Worm (Caenorhabditis elegans) whole organism, midembryonic: Measurements from ENCODE around the gene Y41C4A.32.

ENCODE experiments used
- T22C8.4 ChIP-seq: fragments of 200-800 bp; sonication (Bioruptor generic); IDR thresholded peaks from 2 replicates; pipeline ENCODE4 v1.3.6; 2022; ENCODE audit warnings: missing genetic modification characterization, missing compliant biosample characterization
- cog-1 ChIP-seq: sonication (generic microtip); optimal IDR thresholded peaks from 2 replicates; lab custom pipeline; 2016; ENCODE audit warnings: missing genetic modification characterization, missing compliant biosample characterization
- flt-1 ChIP-seq: fragments of 200-800 bp; sonication (Bioruptor generic); IDR thresholded peaks from 2 replicates; pipeline ENCODE4 v1.3.6; 2022; ENCODE audit warnings: missing genetic modification characterization, missing compliant biosample characterization
- klf-2 ChIP-seq: fragments of 200-800 bp; sonication (Bioruptor generic); conservative IDR thresholded peaks from 2 replicates; pipeline ENCODE4 v1.3.6; 2022; ENCODE audit warnings: missing genetic modification reagents, missing genetic modification characterization, missing compliant biosample characterization
- med-1 ChIP-seq: sonication (generic microtip); optimal IDR thresholded peaks from 2 replicates; lab custom pipeline; 2017; ENCODE audit warnings: missing genetic modification characterization, mild to moderate bottlenecking, missing compliant biosample characterization, antibody characterized with exemption, missing genetic modification reagents; ENCODE audit not compliant: insufficient read depth
- ref-1 ChIP-seq: fragments of 200-800 bp; sonication (Bioruptor generic); conservative IDR thresholded peaks from 2 replicates; pipeline ENCODE4 v1.3.6; 2022; ENCODE audit warnings: missing genetic modification reagents, missing genetic modification characterization, missing compliant biosample characterization
- tab-1 ChIP-seq: fragments of 200-800 bp; sonication (Bioruptor generic); IDR thresholded peaks from 2 replicates; pipeline ENCODE4 v1.3.6; 2022; ENCODE audit warnings: missing genetic modification characterization, missing compliant biosample characterization
- ztf-23 ChIP-seq: fragments of 200-800 bp; sonication (Bioruptor generic); IDR thresholded peaks from 2 replicates; pipeline ENCODE4 v1.3.6; 2022; ENCODE audit warnings: missing genetic modification reagents, missing genetic modification characterization, missing compliant biosample characterization
- ztf-29 ChIP-seq: fragments of 200-800 bp; sonication (Bioruptor generic); IDR thresholded peaks from 2 replicates; pipeline ENCODE4 v1.3.6; 2022; ENCODE audit warnings: missing genetic modification reagents, missing genetic modification characterization, missing compliant biosample characterization

Gene Y41C4A.32

DNA sequence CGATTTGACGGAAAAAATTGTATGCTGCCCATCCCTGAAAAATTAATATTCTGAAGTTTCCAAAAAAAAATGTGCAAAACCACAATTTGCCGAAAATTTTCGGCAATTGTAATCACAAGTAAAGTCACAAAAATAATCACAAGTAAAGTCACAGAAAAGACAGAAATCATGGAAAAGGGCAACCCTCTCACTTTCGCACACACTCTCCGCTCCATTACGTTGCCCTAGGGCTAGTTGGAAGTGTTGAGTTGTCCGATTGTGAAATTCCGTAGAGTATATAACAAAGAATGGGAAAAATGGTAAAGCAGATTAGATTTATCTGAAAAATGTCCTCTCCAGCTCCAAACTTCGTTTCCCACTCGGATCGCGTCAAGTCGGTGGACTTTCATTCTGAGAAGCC, at the start of gene Y41C4A.32:
Gene Y41C4A.32, plus strand, starts transcription at position 302 of the 400 bp plus-strand sequence.
- TF ChIP-seq klf-2 (GFP tag; lab: Robert Waterston, UW): no peak
- no peak for TF ChIP-seq ref-1 (GFP tag; lab: Robert Waterston, UW)
- TF ChIP-seq ztf-23 (GFP tag; lab: Robert Waterston, UW): no peak
- TF ChIP-seq med-1: no peak
- TF ChIP-seq ztf-29: no peak
- no peak for TF ChIP-seq T22C8.4 (GFP tag; lab: Robert Waterston, UW)
- TF ChIP-seq cog-1 (tag; lab: Kevin White, UChicago): no peak
- TF ChIP-seq tab-1 (GFP tag; lab: Robert Waterston, UW): no peak
- no peak for TF ChIP-seq flt-1

DNA sequence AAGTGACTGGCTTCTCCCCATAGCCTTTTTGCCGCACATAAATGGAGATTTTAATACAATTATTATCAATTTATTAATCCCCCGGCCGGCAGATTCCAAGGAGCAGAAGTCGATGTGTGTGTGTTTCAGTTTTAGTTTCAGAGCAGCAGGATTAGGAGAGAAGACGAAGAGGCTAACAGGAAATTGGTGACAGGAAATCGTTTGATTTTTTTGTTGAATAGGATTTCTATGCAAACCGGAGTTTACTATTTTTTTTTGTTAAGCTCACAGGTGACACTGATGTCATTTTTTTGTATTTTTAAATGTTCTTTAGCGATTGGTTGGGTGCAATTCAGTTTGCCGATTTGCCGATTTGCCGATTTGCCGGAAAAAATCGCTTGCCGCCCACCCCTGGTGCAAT, 41.0 kb upstream of the Y41C4A.32 start:
- no peak for TF ChIP-seq flt-1
- TF ChIP-seq cog-1 (tag; lab: Kevin White, UChicago): no peak
- no peak for TF ChIP-seq tab-1 (GFP tag; lab: Robert Waterston, UW)
- TF ChIP-seq ztf-23 (GFP tag; lab: Robert Waterston, UW): no peak
- TF ChIP-seq T22C8.4 (GFP tag; lab: Robert Waterston, UW): no peak

DNA sequence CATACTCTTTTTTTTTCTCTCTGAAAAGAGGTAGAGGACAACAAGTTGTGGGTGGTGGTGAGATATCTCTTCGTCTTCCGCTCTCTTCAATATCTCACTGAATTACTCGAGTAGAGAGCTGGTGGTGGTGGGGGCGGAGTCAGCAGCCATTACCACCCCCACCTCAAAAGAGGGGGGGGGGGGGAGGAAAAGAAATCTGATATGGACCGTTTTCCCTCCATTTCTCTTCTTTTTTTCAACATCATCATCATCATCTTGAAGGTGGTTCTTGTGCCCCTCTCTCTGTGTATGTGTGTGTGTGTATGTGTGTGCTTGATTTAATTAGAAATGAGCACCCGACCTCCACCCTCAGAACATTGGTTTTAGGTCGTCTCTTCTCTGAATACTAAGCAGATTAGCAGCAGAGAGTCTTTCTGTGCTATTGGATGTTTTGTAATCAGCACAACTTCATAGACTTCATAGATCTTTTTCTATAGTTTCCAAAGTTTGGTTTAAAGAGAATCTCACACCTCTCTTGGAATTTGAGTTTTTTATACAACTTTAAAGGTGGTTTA, 40.0 kb upstream of the Y41C4A.32 start:
- TF ChIP-seq ztf-23 (GFP tag; lab: Robert Waterston, UW) (no peak), flt-1 (no peak), cog-1 (tag; lab: Kevin White, UChicago) (no peak), ztf-29 (no peak)

DNA sequence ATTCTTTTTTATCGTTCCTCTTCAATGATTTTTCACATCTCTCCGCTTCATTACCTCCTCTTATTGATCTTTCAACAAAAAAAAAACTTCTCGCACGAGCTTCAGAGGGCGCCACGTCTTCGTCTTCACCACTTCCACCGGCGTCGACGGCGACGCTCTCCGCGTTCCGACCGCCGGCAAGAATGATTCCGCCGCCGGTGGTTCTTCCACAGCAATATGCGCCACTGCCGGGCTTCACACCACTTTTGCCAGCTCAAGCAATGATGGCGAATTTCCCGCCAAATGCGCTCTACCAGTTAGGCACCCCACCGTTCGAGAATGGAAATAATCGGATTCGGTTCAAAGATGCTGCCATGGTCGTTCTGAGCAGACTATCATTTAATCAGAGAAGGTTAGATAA, 38.5 kb upstream of the Y41C4A.32 start:
- TF ChIP-seq ztf-29: no peak
- TF ChIP-seq T22C8.4 (GFP tag; lab: Robert Waterston, UW): no peak
- no peak for TF ChIP-seq ref-1 (GFP tag; lab: Robert Waterston, UW)
- TF ChIP-seq flt-1: no peak
- no peak for TF ChIP-seq klf-2 (GFP tag; lab: Robert Waterston, UW)

DNA sequence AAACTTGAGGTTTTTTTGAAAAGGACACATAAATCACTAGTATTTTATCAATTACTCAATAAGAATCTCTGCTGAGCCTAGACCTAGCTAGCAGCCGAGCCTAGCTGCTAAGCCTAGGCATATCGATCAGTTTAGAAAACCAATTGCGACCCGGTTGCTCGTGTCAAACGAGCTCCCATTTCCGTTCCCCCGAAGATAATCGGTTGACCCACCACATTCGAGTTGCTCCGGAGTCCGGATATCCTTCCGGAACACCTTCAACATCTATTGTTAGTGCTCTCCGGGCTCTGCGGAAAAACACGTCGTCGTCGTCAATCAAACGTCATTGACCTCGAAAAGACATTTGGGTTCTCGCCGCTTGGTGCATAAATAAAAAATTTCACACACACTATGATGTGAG, 37.7 kb upstream of the Y41C4A.32 start:
- TF ChIP-seq med-1 (no peak), klf-2 (GFP tag; lab: Robert Waterston, UW) (no peak), T22C8.4 (GFP tag; lab: Robert Waterston, UW) (no peak), ztf-23 (GFP tag; lab: Robert Waterston, UW) (no peak), cog-1 (tag; lab: Kevin White, UChicago) (no peak), ztf-29 (no peak), flt-1 (no peak), tab-1 (GFP tag; lab: Robert Waterston, UW) (no peak), ref-1 (GFP tag; lab: Robert Waterston, UW) (no peak)

DNA sequence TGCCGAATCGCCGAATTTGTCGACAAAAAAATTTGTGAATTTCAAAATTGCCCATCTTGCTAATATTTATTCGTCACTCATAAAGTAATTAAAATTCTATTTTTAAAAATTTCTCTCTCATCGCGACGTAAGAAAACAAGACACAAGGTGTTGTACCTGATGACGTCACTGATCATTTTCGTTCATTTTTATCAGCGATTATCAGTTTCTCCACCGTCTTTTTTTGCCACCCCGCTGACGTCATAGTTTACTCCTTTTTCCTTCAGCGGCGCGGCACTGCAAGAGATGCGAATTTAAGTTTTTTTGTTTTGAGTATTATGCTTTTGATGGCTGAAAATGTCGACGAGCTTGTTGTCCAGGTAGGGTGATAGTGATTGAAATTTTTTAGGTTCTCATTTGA, 36.7 kb upstream of the Y41C4A.32 start:
- TF ChIP-seq ztf-23 (GFP tag; lab: Robert Waterston, UW) (no peak), klf-2 (GFP tag; lab: Robert Waterston, UW) (no peak), flt-1 (no peak)

DNA sequence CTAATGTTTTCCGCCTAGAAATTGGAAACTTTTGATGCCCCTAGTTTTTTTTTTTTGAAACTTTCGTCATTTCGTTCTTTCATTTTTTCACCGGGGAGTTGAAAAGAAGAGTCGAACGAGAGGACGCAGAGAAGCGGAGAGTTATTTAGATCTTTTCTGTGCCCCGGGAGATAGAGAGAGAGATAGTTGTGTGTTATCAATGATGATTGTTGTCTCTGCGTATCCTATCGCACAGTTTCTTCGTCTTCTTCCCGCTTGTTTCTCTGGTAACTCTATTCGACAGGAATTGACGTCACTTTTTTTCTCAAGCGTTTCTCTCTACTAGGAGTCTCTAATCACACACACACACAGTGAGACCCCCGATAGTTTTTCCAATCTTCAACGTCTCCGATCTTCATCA, 32.2 kb upstream of the Y41C4A.32 start:
- TF ChIP-seq tab-1 (GFP tag; lab: Robert Waterston, UW): no peak
- TF ChIP-seq cog-1 (tag; lab: Kevin White, UChicago): no peak
- no peak for TF ChIP-seq ztf-23 (GFP tag; lab: Robert Waterston, UW)
- no peak for TF ChIP-seq T22C8.4 (GFP tag; lab: Robert Waterston, UW)
- no peak for TF ChIP-seq flt-1
- no peak for TF ChIP-seq med-1
- TF ChIP-seq ref-1 (GFP tag; lab: Robert Waterston, UW): no peak
- TF ChIP-seq ztf-29: no peak
- TF ChIP-seq klf-2 (GFP tag; lab: Robert Waterston, UW): no peak

DNA sequence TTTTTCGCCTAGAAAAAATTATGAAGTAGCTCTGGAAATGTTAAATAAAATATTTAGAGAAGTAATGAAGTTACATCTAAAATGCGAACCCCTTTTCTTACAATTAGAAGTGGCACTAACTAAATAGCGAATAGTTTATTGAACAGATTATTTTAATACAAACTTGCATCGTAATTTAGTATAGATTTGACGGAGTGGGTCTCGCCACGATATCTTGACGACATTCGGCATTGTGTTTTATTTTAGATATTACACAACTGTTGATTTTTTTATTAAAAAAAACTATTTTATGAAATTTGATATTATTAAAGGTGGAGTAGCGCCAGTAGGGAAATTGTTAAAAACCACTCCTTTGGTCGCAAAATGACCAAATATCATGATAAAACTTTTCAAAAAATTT, 31.6 kb upstream of the Y41C4A.32 start:
- TF ChIP-seq cog-1 (tag; lab: Kevin White, UChicago) (no peak), med-1 (no peak), tab-1 (GFP tag; lab: Robert Waterston, UW) (no peak), flt-1 (no peak), klf-2 (GFP tag; lab: Robert Waterston, UW) (no peak)

DNA sequence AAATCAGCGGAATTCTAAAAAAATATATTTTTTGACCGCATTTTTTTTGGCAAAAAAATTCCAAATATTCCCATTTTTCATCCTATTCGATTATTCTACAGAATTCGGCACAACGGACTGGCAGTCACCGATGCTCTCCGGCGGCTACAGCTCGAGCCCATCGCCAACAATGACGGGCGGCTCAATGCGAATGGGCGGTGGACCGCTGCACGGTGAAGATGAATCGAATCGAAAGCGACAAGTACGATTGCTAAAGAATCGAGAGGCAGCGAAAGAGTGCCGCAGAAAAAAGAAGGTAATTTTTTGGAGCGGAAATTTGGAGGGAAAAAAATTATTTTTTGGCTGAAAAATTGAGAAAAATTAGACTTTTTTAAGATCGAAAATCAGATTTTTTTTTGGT, 29.1 kb upstream of the Y41C4A.32 start:
- TF ChIP-seq med-1 (no peak), tab-1 (GFP tag; lab: Robert Waterston, UW) (no peak), cog-1 (tag; lab: Kevin White, UChicago) (no peak)

DNA sequence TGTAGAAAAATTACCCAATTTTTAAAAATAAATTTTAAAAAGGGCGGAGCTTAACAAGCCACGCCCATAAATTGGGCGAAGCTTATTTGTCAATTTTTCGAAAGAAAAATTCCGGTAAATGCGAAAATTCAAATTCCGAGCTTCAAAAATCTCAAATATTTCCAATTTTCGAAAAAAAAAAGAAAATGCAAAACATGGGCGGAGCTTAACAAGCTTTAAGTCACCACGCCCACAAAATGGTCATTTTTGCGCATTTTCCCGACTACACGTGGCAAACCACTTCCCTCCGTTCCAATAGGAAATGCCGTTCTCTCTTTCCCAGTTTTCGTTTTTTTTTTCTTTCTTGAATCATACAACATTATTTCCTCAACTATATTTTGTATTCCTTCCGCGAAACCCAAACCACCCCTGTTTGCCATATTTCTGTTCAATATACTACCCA, 27.0 kb upstream of the Y41C4A.32 start:
- TF ChIP-seq tab-1 (GFP tag; lab: Robert Waterston, UW): no peak
- TF ChIP-seq ztf-23 (GFP tag; lab: Robert Waterston, UW): 0 out of 2 replicates have a peak, but pooled peaks have one; percentile 15

DNA sequence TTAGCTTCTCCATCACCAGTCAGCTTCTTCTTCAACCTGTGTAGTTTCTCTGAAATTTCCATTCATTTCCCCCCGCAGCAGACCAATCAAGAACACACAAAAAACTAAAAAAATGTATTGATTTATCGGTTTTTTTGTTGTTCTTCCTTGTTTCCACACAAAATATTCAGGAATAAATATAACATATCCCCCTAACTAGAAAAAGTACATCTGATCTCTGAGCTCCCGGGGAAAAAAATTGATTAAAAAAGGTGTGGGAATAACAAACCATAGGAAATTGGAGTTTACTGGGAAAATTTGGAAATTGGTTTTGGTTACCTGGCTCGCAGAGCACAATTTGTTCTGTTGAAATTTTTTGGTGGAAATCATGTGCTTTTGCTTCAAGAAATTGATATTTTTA, 26.5 kb upstream of the Y41C4A.32 start, which contains the start of gene Y41C4A.22:
Gene Y41C4A.22, plus strand, starts transcription at position 301 of the 400 bp plus-strand sequence.
- TF ChIP-seq ref-1 (GFP tag; lab: Robert Waterston, UW): no peak
- TF ChIP-seq flt-1: no peak
- no peak for TF ChIP-seq T22C8.4 (GFP tag; lab: Robert Waterston, UW)
- no peak for TF ChIP-seq cog-1 (tag; lab: Kevin White, UChicago)
- TF ChIP-seq med-1: no peak
- no peak for TF ChIP-seq klf-2 (GFP tag; lab: Robert Waterston, UW)
- no peak for TF ChIP-seq ztf-29
- TF ChIP-seq ztf-23 (GFP tag; lab: Robert Waterston, UW): no peak
- no peak for TF ChIP-seq tab-1 (GFP tag; lab: Robert Waterston, UW)
